Fruit fly (Drosophila melanogaster) whole organism, embryonic: ENCODE results near the gene Targ1.

Experiments
- Atf6 ChIP-seq: fragments of 200-800 bp; sonication (Bioruptor generic); IDR thresholded peaks from 2 replicates; pipeline ENCODE4 v1.3.6; 2022; ENCODE audit warnings: missing biosample characterization, missing genetic modification characterization
- CG10274 ChIP-seq: fragments of 200-800 bp; sonication (Bioruptor generic); optimal IDR thresholded peaks from 3 replicates; lab custom pipeline; 2017; ENCODE audit warnings: missing biosample characterization, mild to moderate bottlenecking, missing genetic modification characterization
- CG12769 ChIP-seq: fragments of 200-800 bp; sonication (Bioruptor generic); optimal IDR thresholded peaks from 2 replicates; lab custom pipeline; 2019; ENCODE audit warnings: missing biosample characterization, mild to moderate bottlenecking, missing genetic modification characterization, moderate library complexity
- CG1603 ChIP-seq: fragments of 200-800 bp; sonication (Bioruptor generic); optimal IDR thresholded peaks from 2 replicates; lab custom pipeline; 2019; ENCODE audit warnings: missing biosample characterization, mild to moderate bottlenecking, missing genetic modification characterization, moderate library complexity
- CG18619 ChIP-seq: fragments of 200-800 bp; sonication (Bioruptor generic); optimal IDR thresholded peaks from 3 replicates; lab custom pipeline; 2017; ENCODE audit warnings: missing biosample characterization, mild to moderate bottlenecking, missing genetic modification characterization
- CG2116 ChIP-seq: fragments of 200-800 bp; sonication (Bioruptor generic); optimal IDR thresholded peaks from 3 replicates; lab custom pipeline; 2018; ENCODE audit warnings: missing biosample characterization, mild to moderate bottlenecking, missing genetic modification characterization
- CG32767 ChIP-seq: fragments of 200-800 bp; sonication (Bioruptor generic); IDR thresholded peaks from 2 replicates; pipeline ENCODE4 v1.3.6; 2022; ENCODE audit warnings: missing biosample characterization, missing genetic modification characterization
- CG34422 ChIP-seq: fragments of 200-800 bp; sonication (Bioruptor generic); IDR thresholded peaks from 3 replicates; pipeline ENCODE4 v1.3.6; 2022; ENCODE audit warnings: missing biosample characterization, missing genetic modification characterization
- CG4360 ChIP-seq: fragments of 200-800 bp; sonication (Bioruptor generic); IDR thresholded peaks from 2 replicates; pipeline ENCODE4 v1.3.6; 2022; ENCODE audit warnings: missing biosample characterization, missing genetic modification characterization
- CG4854 ChIP-seq: fragments of 200-800 bp; sonication (Bioruptor generic); optimal IDR thresholded peaks from 2 replicates; lab custom pipeline; 2016; ENCODE audit warnings: missing biosample characterization, missing genetic modification characterization, inconsistent platforms
- CG8478 ChIP-seq: fragments of >200 bp; optimal IDR thresholded peaks from 2 replicates; lab custom pipeline; 2018
- CG8944 ChIP-seq: fragments of 200-800 bp; sonication (Bioruptor generic); optimal IDR thresholded peaks from 3 replicates; lab custom pipeline; 2016; ENCODE audit warnings: missing biosample characterization, missing genetic modification characterization
- CG9797 ChIP-seq: fragments of 200-800 bp; sonication (Bioruptor generic); optimal IDR thresholded peaks from 3 replicates; lab custom pipeline; 2018; ENCODE audit warnings: missing biosample characterization, mild to moderate bottlenecking, missing genetic modification characterization
- CoRest ChIP-seq: fragments of 200-800 bp; sonication (Bioruptor generic); optimal IDR thresholded peaks from 3 replicates; lab custom pipeline; 2018; ENCODE audit warnings: missing biosample characterization, mild to moderate bottlenecking, missing genetic modification characterization, moderate library complexity
- D ChIP-seq, 2 experiments: fragments of 200-800 bp in 1 of 2; fragments of >200 bp in 1 of 2; sonication (Bioruptor generic) in 1 of 2; optimal IDR thresholded peaks; 2 replicates in 1 of 2; 3 replicates in 1 of 2; lab custom pipeline; 2017; ENCODE audit warnings: mild to moderate bottlenecking in 1 of 2, missing biosample characterization in 1 of 2, missing genetic modification characterization in 1 of 2, missing genetic modification reagents in 1 of 2
- E2f2 ChIP-seq: fragments of 200-800 bp; sonication (Bioruptor generic); IDR thresholded peaks from 2 replicates; pipeline ENCODE4 v1.3.6; 2022; ENCODE audit warnings: missing biosample characterization, missing genetic modification characterization
- Elba2 ChIP-seq: fragments of 200-800 bp; sonication (Bioruptor generic); optimal IDR thresholded peaks from 3 replicates; lab custom pipeline; 2016; ENCODE audit warnings: missing biosample characterization, missing genetic modification characterization
- HmgZ ChIP-seq: fragments of 200-800 bp; sonication (Bioruptor generic); optimal IDR thresholded peaks from 2 replicates; lab custom pipeline; 2018; ENCODE audit warnings: missing biosample characterization, mild to moderate bottlenecking, missing genetic modification characterization
- MESR4 ChIP-seq: fragments of 200-800 bp; sonication (Bioruptor generic); optimal IDR thresholded peaks from 2 replicates; lab custom pipeline; 2018; ENCODE audit warnings: missing biosample characterization, mild to moderate bottlenecking, missing genetic modification characterization, moderate library complexity
- Myb ChIP-seq: fragments of 200-800 bp; sonication (Bioruptor generic); optimal IDR thresholded peaks from 2 replicates; lab custom pipeline; 2016; ENCODE audit warnings: missing biosample characterization, missing genetic modification characterization
- NK7.1 ChIP-seq: fragments of 200-800 bp; sonication (Bioruptor generic); optimal IDR thresholded peaks from 3 replicates; lab custom pipeline; 2016; ENCODE audit warnings: missing biosample characterization, missing genetic modification characterization
- Nf-YC ChIP-seq: fragments of 200-800 bp; optimal IDR thresholded peaks from 3 replicates; lab custom pipeline; 2019; ENCODE audit warnings: missing biosample characterization, mild to moderate bottlenecking, missing genetic modification characterization, moderate library complexity
- Rfx ChIP-seq: fragments of 200-800 bp; sonication (Bioruptor generic); IDR thresholded peaks from 2 replicates; pipeline ENCODE4 v1.3.6; 2022; ENCODE audit warnings: missing biosample characterization, missing genetic modification characterization
- Spps ChIP-seq: fragments of 200-800 bp; sonication (Bioruptor generic); optimal IDR thresholded peaks from 2 replicates; lab custom pipeline; 2018; ENCODE audit warnings: missing biosample characterization, mild to moderate bottlenecking, missing genetic modification characterization
- Ssrp ChIP-seq: fragments of 200-800 bp; sonication (Bioruptor generic); optimal IDR thresholded peaks from 2 replicates; lab custom pipeline; 2018; ENCODE audit warnings: missing biosample characterization, mild to moderate bottlenecking, missing genetic modification characterization, moderate library complexity
- Taf1 ChIP-seq: fragments of 200-800 bp; sonication (Bioruptor generic); IDR thresholded peaks from 2 replicates; pipeline ENCODE4 v1.3.6; 2022; ENCODE audit warnings: missing biosample characterization, missing genetic modification characterization
- Vsx1 ChIP-seq: fragments of 200-800 bp; sonication (Bioruptor generic); optimal IDR thresholded peaks from 2 replicates; lab custom pipeline; 2017; ENCODE audit warnings: missing biosample characterization, mild to moderate bottlenecking, missing genetic modification characterization, missing genetic modification reagents
- ci ChIP-seq: fragments of 200-800 bp; sonication (Bioruptor generic); IDR thresholded peaks from 3 replicates; pipeline ENCODE4 v1.3.6; 2022; ENCODE audit warnings: missing biosample characterization, missing genetic modification characterization
- crp ChIP-seq, 2 experiments: fragments of 200-800 bp; sonication (Bioruptor generic); optimal IDR thresholded peaks; 2 replicates in 1 of 2; 3 replicates in 1 of 2; lab custom pipeline; 2017; ENCODE audit warnings: missing biosample characterization in 2 of 2, missing genetic modification characterization in 2 of 2, mild to moderate bottlenecking in 1 of 2, moderate library complexity in 1 of 2
- dpn ChIP-seq, 2 experiments: fragments of 200-800 bp; sonication (Bioruptor generic); optimal IDR thresholded peaks; 3 replicates each; lab custom pipeline; 2016; ENCODE audit warnings: missing biosample characterization in 2 of 2, missing genetic modification characterization in 2 of 2
- ems ChIP-seq: fragments of 200-800 bp; sonication (Bioruptor generic); optimal IDR thresholded peaks from 3 replicates; lab custom pipeline; 2016; ENCODE audit warnings: missing biosample characterization, missing genetic modification characterization
- ewg ChIP-seq: fragments of 200-800 bp; sonication (Bioruptor generic); optimal IDR thresholded peaks from 3 replicates; lab custom pipeline; 2017; ENCODE audit warnings: mild to moderate bottlenecking, missing biosample characterization, missing genetic modification reagents, missing genetic modification characterization
- fd3F ChIP-seq: fragments of 200-800 bp; sonication (Bioruptor generic); optimal IDR thresholded peaks from 2 replicates; lab custom pipeline; 2018; ENCODE audit warnings: missing biosample characterization, mild to moderate bottlenecking, missing genetic modification characterization, moderate library complexity
- fd64A ChIP-seq: fragments of 200-800 bp; sonication (Bioruptor generic); optimal IDR thresholded peaks from 3 replicates; lab custom pipeline; 2018; ENCODE audit warnings: missing biosample characterization, mild to moderate bottlenecking, missing genetic modification characterization
- gem ChIP-seq: fragments of 200-800 bp; sonication (Bioruptor generic); optimal IDR thresholded peaks from 2 replicates; lab custom pipeline; 2019; ENCODE audit warnings: missing biosample characterization, mild to moderate bottlenecking, missing genetic modification characterization, moderate library complexity
- grau ChIP-seq: fragments of 200-800 bp; optimal IDR thresholded peaks from 3 replicates; lab custom pipeline; 2019; ENCODE audit warnings: missing biosample characterization, mild to moderate bottlenecking, missing genetic modification characterization, moderate library complexity
- inv ChIP-seq: fragments of 200-800 bp; sonication (Bioruptor generic); IDR thresholded peaks from 2 replicates; pipeline ENCODE4 v1.3.6; 2022; ENCODE audit warnings: missing biosample characterization, missing genetic modification characterization; ENCODE audit not compliant: partially characterized antibody
- ken ChIP-seq: fragments of 200-800 bp; sonication (Bioruptor generic); IDR thresholded peaks from 3 replicates; pipeline ENCODE4 v1.3.6; 2022; ENCODE audit warnings: missing biosample characterization, missing genetic modification characterization
- klu ChIP-seq: fragments of 200-800 bp; sonication (Bioruptor generic); IDR thresholded peaks from 2 replicates; pipeline ENCODE4 v1.3.6; 2022; ENCODE audit warnings: missing biosample characterization, missing genetic modification characterization
- onecut ChIP-seq: fragments of 200-800 bp; sonication (Bioruptor generic); IDR thresholded peaks from 2 replicates; pipeline ENCODE4 v1.3.6; 2022; ENCODE audit warnings: missing biosample characterization, missing genetic modification characterization
- phol ChIP-seq: fragments of 200-800 bp; sonication (Bioruptor generic); optimal IDR thresholded peaks from 3 replicates; lab custom pipeline; 2018; ENCODE audit warnings: missing biosample characterization, mild to moderate bottlenecking, missing genetic modification characterization, moderate library complexity
- prd ChIP-seq, 3 experiments: fragments of >200 bp in 2 of 3; fragments of 200-800 bp in 1 of 3; sonication (Bioruptor generic) in 1 of 3; optimal IDR thresholded peaks in 2 of 3; IDR thresholded peaks in 1 of 3; 2 replicates in 2 of 3; 3 replicates in 1 of 3; pipeline versions ENCODE4 v1.3.6 to Lab custom; 2017 to 2022; ENCODE audit warnings: missing biosample characterization in 1 of 3, missing genetic modification characterization in 1 of 3
- sd ChIP-seq: fragments of 200-800 bp; sonication (Bioruptor generic); optimal IDR thresholded peaks from 3 replicates; lab custom pipeline; 2018; ENCODE audit warnings: missing biosample characterization, mild to moderate bottlenecking, missing genetic modification characterization, moderate library complexity
- sna ChIP-seq: fragments of 200-800 bp; sonication (Bioruptor generic); IDR thresholded peaks from 2 replicates; pipeline ENCODE4 v1.3.6; 2022; ENCODE audit warnings: missing biosample characterization, missing genetic modification characterization; ENCODE audit not compliant: partially characterized antibody
- so ChIP-seq: fragments of 200-800 bp; sonication (Bioruptor generic); IDR thresholded peaks from 3 replicates; pipeline ENCODE4 v1.3.6; 2022; ENCODE audit warnings: missing biosample characterization, missing genetic modification characterization
- sug ChIP-seq: fragments of 200-800 bp; optimal IDR thresholded peaks from 2 replicates; lab custom pipeline; 2019; ENCODE audit warnings: missing biosample characterization, mild to moderate bottlenecking, missing genetic modification characterization, moderate library complexity
- unc-4 ChIP-seq: fragments of 200-800 bp; sonication (Bioruptor generic); IDR thresholded peaks from 2 replicates; pipeline ENCODE4 v1.3.6; 2022; ENCODE audit warnings: missing biosample characterization, missing genetic modification characterization; ENCODE audit not compliant: partially characterized antibody

Gene Targ1

DNA sequence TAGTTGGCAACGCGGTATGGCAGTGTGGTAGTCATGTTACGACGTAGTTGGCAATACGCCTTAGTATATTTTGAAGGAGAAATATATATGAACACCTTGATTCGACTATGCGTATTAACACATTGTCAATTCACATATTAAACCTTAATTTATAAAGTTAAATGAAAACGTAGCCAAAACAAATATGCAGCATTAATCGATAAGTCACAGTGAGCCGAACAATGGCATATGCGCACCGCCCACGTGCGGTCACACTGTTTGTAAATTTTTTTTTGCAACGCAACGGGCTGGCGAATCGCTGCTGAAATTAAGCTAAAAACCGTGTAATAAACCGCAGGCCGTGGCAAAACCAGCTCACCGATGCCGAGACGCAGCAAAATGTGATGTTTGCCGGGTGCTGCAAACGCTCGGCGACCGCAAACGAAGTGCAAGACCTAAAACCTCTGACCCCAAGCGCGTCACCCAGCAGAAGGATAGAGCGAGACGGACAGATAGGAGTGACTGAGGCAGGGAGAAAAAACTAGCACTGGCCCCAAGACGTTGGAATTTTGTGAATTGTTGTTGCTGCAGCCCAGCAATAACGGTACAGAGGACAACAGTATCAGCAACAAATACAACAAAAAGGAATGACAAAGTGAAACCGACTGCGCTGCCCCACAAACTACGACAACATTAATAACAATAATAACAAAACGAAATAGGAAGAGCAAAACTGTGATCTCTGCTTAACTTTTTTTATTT is 27.0 kb downstream of the Targ1 start (continued):
- TF ChIP-seq CG18619 (no peak), onecut (GFP tag; lab: Robert Waterston, UW) (peak; percentile 11; the same call in 1 of the 2 replicates), NK7.1 (GFP tag; lab: Kevin White, UChicago) (no peak), gem (tag; lab: Kevin White, UChicago) (peak; percentile 1), Spps (no peak), CG34422 (peak; percentile 83; the same call in 1 of the 3 replicates), E2f2 (peak; percentile 60), grau (tag; lab: Kevin White, UChicago) (peak; percentile 12), prd (optimal IDR thresholded peaks at IDR 0.05; lab: Kevin White, UChicago) (no peak), prd (GFP tag; IDR thresholded peaks at IDR 0.05; lab: Robert Waterston, UW) (0 out of 3 replicates have a peak, but pooled peaks have one; percentile 4), D (optimal IDR thresholded peaks at IDR 0.05; lab: Kevin White, UChicago) (no peak), D (GFP tag; optimal IDR thresholded peaks at IDR 0.05; lab: Kevin White, UChicago) (no peak), ems (GFP tag; lab: Kevin White, UChicago) (peak; percentile 21), sug (tag; lab: Kevin White, UChicago) (peak; percentile 27), Atf6 (0 out of 2 replicates have a peak, but pooled peaks have one; percentile 9), CoRest (tag; lab: Kevin White, UChicago) (peak; percentile 39), MESR4 (GFP tag; lab: Kevin White, UChicago) (peak; percentile 91), sna (GFP tag; lab: Robert Waterston, UW) (0 out of 2 replicates have a peak, but pooled peaks have one; percentile 33), klu (GFP tag; lab: Robert Waterston, UW) (no peak), inv (GFP tag; lab: Robert Waterston, UW) (0 out of 2 replicates have a peak, but pooled peaks have one; percentile 20), HmgZ (tag; lab: Kevin White, UChicago) (peak; percentile 37), Vsx1 (GFP tag; lab: Kevin White, UChicago) (no peak), so (GFP tag; lab: Robert Waterston, UW) (no peak), CG4360 (peak; percentile 49; the same call in 1 of the 2 replicates), ci (GFP tag; lab: Robert Waterston, UW) (0 out of 3 replicates have a peak, but pooled peaks have one; percentile 50), Taf1 (GFP tag; lab: Robert Waterston, UW) (no peak), CG2116 (peak; percentile 68), Myb (peak; percentile 99), CG8478 (lab: Kevin White, UChicago) (peak; percentile 75), Nf-YC (tag; lab: Kevin White, UChicago) (peak; percentile 3), Elba2 (GFP tag; lab: Kevin White, UChicago) (no peak), Rfx (GFP tag; lab: Robert Waterston, UW) (0 out of 2 replicates have a peak, but pooled peaks have one; percentile 30), dpn (GFP tag; optimal IDR thresholded peaks at IDR 0.05; lab: Kevin White, UChicago) (no peak), ewg (peak; percentile 38), CG32767 (GFP tag; lab: Robert Waterston, UW) (0 out of 2 replicates have a peak, but pooled peaks have one; percentile 45), CG10274 (GFP tag; lab: Kevin White, UChicago) (no peak), Ssrp (tag; lab: Kevin White, UChicago) (no peak), fd64A (GFP tag; lab: Kevin White, UChicago) (no peak), CG1603 (peak; percentile 81), CG4854 (peak; percentile 97), crp (GFP tag; optimal IDR thresholded peaks at IDR 0.05; lab: Kevin White, UChicago) (peak in 1 of 2 experiments; percentile 18), CG12769 (peak; percentile 23), unc-4 (GFP tag; lab: Robert Waterston, UW) (peak; percentile 55; the same call in 1 of the 2 replicates), CG9797 (GFP tag; lab: Kevin White, UChicago) (peak; percentile 97), sd (tag; lab: Kevin White, UChicago) (peak; percentile 85), phol (peak; percentile 65), fd3F (GFP tag; lab: Kevin White, UChicago) (no peak), CG8944 (GFP tag; lab: Kevin White, UChicago) (no peak), ken (no peak)
